Worm (Caenorhabditis elegans): ENCODE results near the gene col-89.
"Not testable (repeated sequence)": the region's sequence is repeated elsewhere in the genome, so short reads cannot be mapped to it uniquely, and the experiment has no call there.

DNA sequence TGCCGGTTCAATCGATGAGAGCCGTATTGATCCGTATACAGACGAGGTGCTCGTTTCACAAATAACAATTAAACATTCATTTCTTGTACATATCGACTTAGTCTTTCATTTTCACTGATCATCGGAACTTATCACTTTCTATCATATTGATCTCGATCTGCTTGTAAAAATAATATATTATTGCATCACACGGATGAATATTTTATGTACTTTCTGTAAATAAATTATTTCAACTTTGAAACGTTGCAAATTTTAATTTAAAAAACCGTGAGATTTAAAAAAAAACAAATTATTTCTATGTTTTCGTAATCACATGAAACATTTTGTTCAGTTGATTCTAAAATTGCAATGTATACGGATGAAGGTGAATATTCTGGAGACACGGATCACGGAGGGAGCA, 5.3 kb upstream of the col-89 start, which contains the start of gene twk-6:
- TF ChIP-seq atf-7 (tag; optimal IDR thresholded peaks at IDR 0.05); lin-54 (GFP tag; optimal IDR thresholded peaks at IDR 0.05); lag-1 (GFP tag; IDR thresholded peaks at IDR 0.05); egl-44 (GFP tag; IDR thresholded peaks at IDR 0.05); lin-35 (GFP tag; optimal IDR thresholded peaks at IDR 0.05); snpc-1.1 (tag; optimal IDR thresholded peaks at IDR 0.05; ENCODE audit: insufficient read depth); aptf-2 (GFP tag; conservative IDR thresholded peaks at IDR 0.05); athp-1 (tag; optimal IDR thresholded peaks at IDR 0.05); T07F8.4 (tag; optimal IDR thresholded peaks at IDR 0.05): not testable (repeated sequence)
